Worm (Caenorhabditis elegans): ENCODE measurements around the gene thn-4.

DNA sequence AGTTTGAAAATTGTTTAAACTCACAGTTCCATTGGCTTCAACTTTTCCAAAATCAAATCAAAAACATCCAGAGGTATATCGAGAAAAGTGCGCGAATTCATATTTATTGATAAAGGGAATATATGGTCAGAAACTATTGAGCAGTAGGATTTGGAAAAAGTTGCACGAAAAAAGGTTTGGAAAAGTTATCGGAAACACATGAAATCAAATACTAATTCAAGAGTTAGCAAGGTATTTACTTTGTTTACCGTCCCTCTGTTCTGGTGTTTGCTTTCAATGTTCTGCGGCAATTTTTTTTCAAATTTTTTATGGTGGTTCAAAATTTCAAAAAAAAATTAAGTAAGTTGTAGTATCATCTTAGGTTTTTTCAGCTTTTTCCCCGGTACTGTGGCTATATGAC, 28.1 kb upstream of the thn-4 start, which contains the start of gene fbxa-45:
- TF ChIP-seq flt-1 (GFP tag; IDR thresholded peaks at IDR 0.05) (no peak), T22C8.4 (GFP tag; IDR thresholded peaks at IDR 0.05) (no peak), ztf-29 (GFP tag; IDR thresholded peaks at IDR 0.05) (no peak), cog-1 (tag; optimal IDR thresholded peaks at IDR 0.05) (no peak), ref-1 (GFP tag; conservative IDR thresholded peaks at IDR 0.05) (no peak)

Data from whole organism, midembryonic.